Worm (Caenorhabditis elegans) whole organism, L2 larva: ENCODE data around the gene sqt-2.

Source experiments
- C34F6.9 ChIP-seq: fragments of 150-350 bp; optimal IDR thresholded peaks from 2 replicates; lab custom pipeline; 2014; ENCODE audit warnings: missing biosample characterization, missing genetic modification characterization
- F13H6.1 ChIP-seq: sonication (generic microtip); optimal IDR thresholded peaks from 2 replicates; lab custom pipeline; 2016; ENCODE audit warnings: missing genetic modification characterization, missing compliant biosample characterization
- R02D3.7 ChIP-seq: fragments of 150-350 bp; optimal IDR thresholded peaks from 2 replicates; lab custom pipeline; 2014; ENCODE audit warnings: missing biosample characterization, missing genetic modification characterization
- alr-1 ChIP-seq: fragments of 150-350 bp; optimal IDR thresholded peaks from 2 replicates; lab custom pipeline; 2014; ENCODE audit warnings: missing biosample characterization, missing genetic modification characterization
- aly-2 ChIP-seq: fragments of 150-350 bp; optimal IDR thresholded peaks from 2 replicates; lab custom pipeline; 2014; ENCODE audit warnings: missing biosample characterization, missing genetic modification characterization
- ama-1 ChIP-seq: fragments of 150-350 bp; optimal IDR thresholded peaks from 2 replicates; lab custom pipeline; 2018; ENCODE audit warnings: inconsistent platforms
- ceh-16 ChIP-seq: fragments of 150-350 bp; optimal IDR thresholded peaks from 2 replicates; lab custom pipeline; 2014; ENCODE audit warnings: missing biosample characterization, missing genetic modification characterization
- ceh-82 ChIP-seq: fragments of 150-350 bp; optimal IDR thresholded peaks from 2 replicates; lab custom pipeline; 2014; ENCODE audit warnings: missing biosample characterization, missing genetic modification characterization
- crh-2 ChIP-seq: sonication (generic microtip); optimal IDR thresholded peaks from 2 replicates; lab custom pipeline; 2017; ENCODE audit warnings: missing biosample characterization, missing genetic modification characterization
- dmd-4 ChIP-seq: sonication (generic microtip); optimal IDR thresholded peaks from 2 replicates; lab custom pipeline; 2017; ENCODE audit warnings: missing biosample characterization, missing genetic modification characterization
- egl-27 ChIP-seq: sonication (generic microtip); optimal IDR thresholded peaks from 3 replicates; lab custom pipeline; 2017; ENCODE audit warnings: missing biosample characterization, missing genetic modification reagents, missing genetic modification characterization
- elt-1 ChIP-seq: fragments of 150-350 bp; optimal IDR thresholded peaks from 2 replicates; lab custom pipeline; 2014; ENCODE audit warnings: missing biosample characterization, missing genetic modification characterization
- fos-1 ChIP-seq: fragments of 150-350 bp; optimal IDR thresholded peaks from 2 replicates; lab custom pipeline; 2014; ENCODE audit warnings: missing biosample characterization, missing genetic modification characterization
- gmeb-1 ChIP-seq: fragments of 150-350 bp; optimal IDR thresholded peaks from 2 replicates; lab custom pipeline; 2014; ENCODE audit warnings: missing biosample characterization, missing genetic modification characterization
- lin-11 ChIP-seq: fragments of 150-350 bp; sonication (generic microtip); optimal IDR thresholded peaks from 2 replicates; lab custom pipeline; 2014; ENCODE audit warnings: missing biosample characterization, missing genetic modification characterization, inconsistent platforms, mixed read lengths
- lin-13 ChIP-seq: fragments of 150-350 bp; optimal IDR thresholded peaks from 2 replicates; lab custom pipeline; 2014; ENCODE audit warnings: missing biosample characterization, missing genetic modification reagents, missing genetic modification characterization
- lin-39 ChIP-seq: fragments of 150-350 bp; optimal IDR thresholded peaks from 2 replicates; lab custom pipeline; 2014; ENCODE audit warnings: missing biosample characterization, missing genetic modification reagents, missing genetic modification characterization
- lsy-2 ChIP-seq, 2 experiments: fragments of 150-350 bp in 1 of 2; sonication (generic microtip) in 1 of 2; optimal IDR thresholded peaks; 2 replicates each; lab custom pipeline; 2014 to 2017; ENCODE audit warnings: missing biosample characterization in 2 of 2, missing genetic modification characterization in 2 of 2
- mab-5 ChIP-seq: fragments of 150-350 bp; optimal IDR thresholded peaks from 2 replicates; lab custom pipeline; 2014; ENCODE audit warnings: missing biosample characterization, missing genetic modification characterization
- mdl-1 ChIP-seq, 2 experiments: fragments of 150-350 bp in 1 of 2; sonication (generic microtip) in 1 of 2; optimal IDR thresholded peaks; 2 replicates each; lab custom pipeline; 2017; ENCODE audit warnings: missing biosample characterization in 2 of 2, missing genetic modification characterization in 2 of 2
- nhr-10 ChIP-seq: sonication (generic microtip); optimal IDR thresholded peaks from 2 replicates; lab custom pipeline; 2017; ENCODE audit warnings: missing biosample characterization, missing genetic modification characterization
- nhr-129 ChIP-seq: fragments of 150-350 bp; optimal IDR thresholded peaks from 2 replicates; lab custom pipeline; 2014; ENCODE audit warnings: missing biosample characterization, missing genetic modification characterization
- nhr-21 ChIP-seq: fragments of 150-350 bp; optimal IDR thresholded peaks from 2 replicates; lab custom pipeline; 2014; ENCODE audit warnings: missing biosample characterization, missing genetic modification characterization
- nhr-23 ChIP-seq: fragments of 150-350 bp; optimal IDR thresholded peaks from 2 replicates; lab custom pipeline; 2014; ENCODE audit warnings: missing biosample characterization, missing genetic modification reagents, missing genetic modification characterization
- nhr-237 ChIP-seq: fragments of 150-350 bp; optimal IDR thresholded peaks from 2 replicates; lab custom pipeline; 2014; ENCODE audit warnings: missing biosample characterization, missing genetic modification characterization
- nhr-25 ChIP-seq: fragments of 150-350 bp; sonication (generic microtip); optimal IDR thresholded peaks from 3 replicates; lab custom pipeline; 2014; ENCODE audit warnings: missing biosample characterization, missing genetic modification characterization
- nhr-6 ChIP-seq: fragments of 150-350 bp; optimal IDR thresholded peaks from 2 replicates; lab custom pipeline; 2014; ENCODE audit warnings: missing biosample characterization, missing genetic modification characterization
- nhr-77 ChIP-seq: fragments of 150-350 bp; optimal IDR thresholded peaks from 2 replicates; lab custom pipeline; 2014; ENCODE audit warnings: missing biosample characterization, missing genetic modification characterization
- peb-1 ChIP-seq: fragments of 150-350 bp; optimal IDR thresholded peaks from 2 replicates; lab custom pipeline; 2014; ENCODE audit warnings: missing biosample characterization, missing genetic modification characterization
- sem-4 ChIP-seq: fragments of 150-350 bp; optimal IDR thresholded peaks from 2 replicates; lab custom pipeline; 2014; ENCODE audit warnings: missing biosample characterization, missing genetic modification reagents, missing genetic modification characterization
- skn-1 ChIP-seq: sonication (generic microtip); optimal IDR thresholded peaks from 2 replicates; lab custom pipeline; 2017; ENCODE audit warnings: missing biosample characterization, missing genetic modification characterization
- sma-3 ChIP-seq: sonication (generic microtip); optimal IDR thresholded peaks from 2 replicates; lab custom pipeline; 2016; ENCODE audit warnings: missing genetic modification reagents, missing genetic modification characterization, missing compliant biosample characterization
- sma-9 ChIP-seq, 2 experiments: fragments of 150-350 bp in 1 of 2; sonication (generic microtip) in 1 of 2; optimal IDR thresholded peaks; 2 replicates each; lab custom pipeline; 2014 to 2016; ENCODE audit warnings: missing genetic modification characterization in 2 of 2, mild to moderate bottlenecking in 1 of 2, missing biosample characterization in 1 of 2, missing compliant biosample characterization in 1 of 2, missing genetic modification reagents in 1 of 2, moderate library complexity in 1 of 2
- snpc-4 ChIP-seq: fragments of 150-350 bp; optimal IDR thresholded peaks from 2 replicates; lab custom pipeline; 2014; ENCODE audit warnings: missing biosample characterization, missing genetic modification characterization
- unc-39 ChIP-seq: fragments of 150-350 bp; optimal IDR thresholded peaks from 2 replicates; lab custom pipeline; 2014; ENCODE audit warnings: missing biosample characterization, missing genetic modification characterization
- unc-55 ChIP-seq: fragments of 150-350 bp; sonication (generic microtip); optimal IDR thresholded peaks from 3 replicates; lab custom pipeline; 2014; ENCODE audit warnings: missing biosample characterization, missing genetic modification reagents, missing genetic modification characterization
- zag-1 ChIP-seq: fragments of 150-350 bp; optimal IDR thresholded peaks from 2 replicates; lab custom pipeline; 2014; ENCODE audit warnings: missing biosample characterization, missing genetic modification characterization

The sqt-2 gene

DNA sequence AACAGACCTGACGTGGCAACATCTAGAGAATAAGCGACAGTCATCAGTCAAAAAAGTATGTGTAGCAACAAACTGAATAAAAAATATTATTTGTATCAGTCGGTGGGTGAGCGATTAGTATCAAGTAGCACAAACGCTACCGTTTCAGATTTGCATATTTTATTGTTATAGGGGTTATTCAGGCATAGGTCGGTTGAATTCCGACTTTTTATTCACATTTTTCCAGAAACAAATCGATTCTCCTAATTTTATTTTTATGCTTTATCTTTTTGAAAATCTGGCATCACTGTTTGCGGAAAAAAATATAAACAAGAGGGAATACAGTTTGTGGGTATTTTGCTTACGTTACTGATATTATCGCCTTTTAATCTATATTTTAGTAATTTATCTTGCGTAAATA, 11.3 kb upstream of the sqt-2 start, which contains the start of gene best-4:
TSS of gene best-4 (minus strand) at position 101 of the 400 bp plus-strand sequence.
- TF ChIP-seq aly-2 = no peak
- no peak for TF ChIP-seq dmd-4 (tag; lab: Kevin White, UChicago)
- TF ChIP-seq nhr-129 (tag; lab: Kevin White, UChicago) = no peak
- TF ChIP-seq ceh-16 (tag; lab: Kevin White, UChicago) = no peak
- no peak for TF ChIP-seq nhr-23 (tag; lab: Kevin White, UChicago)

DNA sequence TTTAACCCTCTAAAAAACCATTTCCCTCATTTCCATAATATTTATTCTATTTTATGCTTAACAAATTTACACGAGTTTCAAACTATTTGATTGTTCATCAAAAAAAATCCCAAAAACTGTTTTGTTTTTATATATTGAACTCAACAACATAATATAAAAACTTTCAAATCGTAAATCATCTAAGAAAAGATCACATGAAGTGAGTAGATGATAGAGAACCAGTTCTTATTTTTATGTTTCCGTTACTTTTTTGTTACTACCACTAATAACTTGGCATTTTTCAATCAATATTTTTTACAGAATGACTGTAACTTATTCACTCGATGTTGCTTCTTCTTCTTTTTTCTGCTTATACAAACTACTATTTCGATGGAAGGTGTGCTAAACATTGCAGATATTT, 10.4 kb upstream of the sqt-2 start, which contains the start of gene best-3:
TSS of gene best-3 (plus strand) at position 301 of the 400 bp plus-strand sequence.
- TF ChIP-seq peb-1 (tag; lab: Kevin White, UChicago) (no peak), ama-1 (no peak), snpc-4 (tag; lab: Kevin White, UChicago) (no peak), nhr-129 (tag; lab: Kevin White, UChicago) (no peak), nhr-10 (tag; lab: Kevin White, UChicago) (no peak), sma-9 (GFP tag; optimal IDR thresholded peaks at IDR 0.05; lab: Kevin White, UChicago) (no peak), sma-9 (tag; optimal IDR thresholded peaks at IDR 0.05; lab: Kevin White, UChicago) (no peak), egl-27 (tag; lab: Kevin White, UChicago) (no peak), gmeb-1 (tag; lab: Kevin White, UChicago) (no peak), nhr-237 (no peak), ceh-82 (tag; lab: Kevin White, UChicago) (no peak), mab-5 (tag; lab: Kevin White, UChicago) (no peak), F13H6.1 (tag; lab: Kevin White, UChicago) (no peak), nhr-21 (tag; lab: Kevin White, UChicago) (no peak), unc-55 (GFP tag; lab: Kevin White, UChicago) (no peak), lsy-2 (tag; optimal IDR thresholded peaks at IDR 0.05; lab: Kevin White, UChicago) (no peak), nhr-25 (tag; lab: Kevin White, UChicago) (no peak), nhr-77 (tag; lab: Kevin White, UChicago) (no peak), dmd-4 (tag; lab: Kevin White, UChicago) (no peak)

DNA sequence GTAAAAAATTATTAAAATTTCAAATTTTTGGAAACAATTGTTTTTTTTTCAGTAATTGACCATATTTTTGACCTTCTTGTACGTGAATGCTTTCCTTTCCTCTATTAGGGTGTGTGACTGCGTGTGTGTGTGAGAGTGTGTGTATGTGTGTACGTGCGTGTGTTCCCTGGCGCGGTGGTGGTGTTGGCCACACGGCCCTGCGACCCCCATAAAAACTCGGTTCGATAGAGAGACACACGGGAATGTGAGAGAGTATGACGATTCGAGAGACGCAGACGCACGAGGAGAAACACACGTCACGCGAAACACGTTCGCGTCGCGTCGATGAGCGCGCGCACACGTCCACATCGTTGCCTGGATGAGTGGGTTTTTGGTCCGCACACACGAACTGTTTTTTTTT, 4.3 kb upstream of the sqt-2 start:
- TF ChIP-seq fos-1 (tag; lab: Kevin White, UChicago) = peak; percentile 74
- peak; percentile 59 for TF ChIP-seq sma-9 (GFP tag; optimal IDR thresholded peaks at IDR 0.05; lab: Kevin White, UChicago)
- no peak for TF ChIP-seq sma-9 (tag; optimal IDR thresholded peaks at IDR 0.05; lab: Kevin White, UChicago)
- no peak for TF ChIP-seq ama-1
- peak; percentile 38 to 66 for TF ChIP-seq lsy-2 (tag; optimal IDR thresholded peaks at IDR 0.05; lab: Kevin White, UChicago)
- peak; percentile 86 for TF ChIP-seq nhr-129 (tag; lab: Kevin White, UChicago)
- peak; percentile 30 for TF ChIP-seq sma-3 (GFP tag; lab: Kevin White, UChicago)
- TF ChIP-seq skn-1 (tag; lab: Kevin White, UChicago) = no peak
- peak; percentile 32 for TF ChIP-seq lin-11 (tag; lab: Kevin White, UChicago)
- TF ChIP-seq lin-13 (GFP tag; lab: Kevin White, UChicago) = peak; percentile 69
- no peak for TF ChIP-seq aly-2
- peak; percentile 41 for TF ChIP-seq zag-1 (tag; lab: Kevin White, UChicago)
- no peak for TF ChIP-seq unc-39 (tag; lab: Kevin White, UChicago)
- peak; percentile 85 for TF ChIP-seq C34F6.9 (tag; lab: Kevin White, UChicago)
- peak; percentile 93 for TF ChIP-seq crh-2 (tag; lab: Kevin White, UChicago)
- TF ChIP-seq ceh-16 (tag; lab: Kevin White, UChicago) = no peak
- TF ChIP-seq mdl-1 (tag; optimal IDR thresholded peaks at IDR 0.05; lab: Kevin White, UChicago) = peak; percentile 40 to 83
- TF ChIP-seq nhr-10 (tag; lab: Kevin White, UChicago) = no peak
- no peak for TF ChIP-seq lin-39
- peak; percentile 82 for TF ChIP-seq unc-55 (GFP tag; lab: Kevin White, UChicago)
- peak; percentile 82 for TF ChIP-seq nhr-25 (tag; lab: Kevin White, UChicago)
- no peak for TF ChIP-seq alr-1 (tag; lab: Kevin White, UChicago)
- no peak for TF ChIP-seq R02D3.7 (tag; lab: Kevin White, UChicago)
- peak; percentile 98 for TF ChIP-seq nhr-6 (tag; lab: Kevin White, UChicago)
- TF ChIP-seq elt-1 (tag; lab: Kevin White, UChicago) = no peak
- peak; percentile 79 for TF ChIP-seq F13H6.1 (tag; lab: Kevin White, UChicago)
- TF ChIP-seq egl-27 (tag; lab: Kevin White, UChicago) = peak; percentile 57
- peak; percentile 42 for TF ChIP-seq sem-4 (tag; lab: Kevin White, UChicago)
- TF ChIP-seq nhr-21 (tag; lab: Kevin White, UChicago) = peak; percentile 70
- no peak for TF ChIP-seq nhr-23 (tag; lab: Kevin White, UChicago)
